Fruit fly (Drosophila melanogaster) S2 (cell line): ENCODE data around the gene Aps.

Experiments
- CG8478 ChIP-seq: fragments of >200 bp; optimal IDR thresholded peaks from 2 replicates; lab custom pipeline; 2018
- CTCF ChIP-seq, 2 experiments: fragments of >200 bp; optimal IDR thresholded peaks; 2 replicates each; lab custom pipeline; 2018

dm6 chr3L:10861657-10862543, 37.0 kb downstream of the Aps start:
- TF ChIP-seq CG8478 (lab: Kevin White, UChicago) = no peak
- no peak for TF ChIP-seq CTCF (optimal IDR thresholded peaks at IDR 0.05; lab: Kevin White, UChicago)
